Fruit fly (Drosophila melanogaster): Measurements from ENCODE around the gene mRpL14.
A peak's percentile ranks its signal among the peaks of the same experiment; 100 is the strongest.

The mRpL14 gene

dm6 chrX:2301069-2301508, 43.4 kb downstream of the mRpL14 start (continued):
- no peak for TF ChIP-seq dsf (GFP tag; optimal IDR thresholded peaks at IDR 0.05; ENCODE audit: borderline replicate concordance)
- TF ChIP-seq Rel (GFP tag; optimal IDR thresholded peaks at IDR 0.05), result no peak
- TF ChIP-seq Rel (tag; optimal IDR thresholded peaks at IDR 0.05), result no peak
- TF ChIP-seq Dfd (GFP tag; optimal IDR thresholded peaks at IDR 0.05), result no peak
- TF ChIP-seq h (GFP tag; optimal IDR thresholded peaks at IDR 0.05), result peak; percentile 40
- TF ChIP-seq Abd-B (GFP tag; optimal IDR thresholded peaks at IDR 0.05), result no peak
- TF ChIP-seq Myc (optimal IDR thresholded peaks at IDR 0.05), result no peak
- peak; percentile 70 for TF ChIP-seq dmrt93B (GFP tag; optimal IDR thresholded peaks at IDR 0.05)
- TF ChIP-seq CG9705 (GFP tag; optimal IDR thresholded peaks at IDR 0.05), result peak; percentile 57
- TF ChIP-seq Hr78 (GFP tag; optimal IDR thresholded peaks at IDR 0.05), result no peak

DNA sequence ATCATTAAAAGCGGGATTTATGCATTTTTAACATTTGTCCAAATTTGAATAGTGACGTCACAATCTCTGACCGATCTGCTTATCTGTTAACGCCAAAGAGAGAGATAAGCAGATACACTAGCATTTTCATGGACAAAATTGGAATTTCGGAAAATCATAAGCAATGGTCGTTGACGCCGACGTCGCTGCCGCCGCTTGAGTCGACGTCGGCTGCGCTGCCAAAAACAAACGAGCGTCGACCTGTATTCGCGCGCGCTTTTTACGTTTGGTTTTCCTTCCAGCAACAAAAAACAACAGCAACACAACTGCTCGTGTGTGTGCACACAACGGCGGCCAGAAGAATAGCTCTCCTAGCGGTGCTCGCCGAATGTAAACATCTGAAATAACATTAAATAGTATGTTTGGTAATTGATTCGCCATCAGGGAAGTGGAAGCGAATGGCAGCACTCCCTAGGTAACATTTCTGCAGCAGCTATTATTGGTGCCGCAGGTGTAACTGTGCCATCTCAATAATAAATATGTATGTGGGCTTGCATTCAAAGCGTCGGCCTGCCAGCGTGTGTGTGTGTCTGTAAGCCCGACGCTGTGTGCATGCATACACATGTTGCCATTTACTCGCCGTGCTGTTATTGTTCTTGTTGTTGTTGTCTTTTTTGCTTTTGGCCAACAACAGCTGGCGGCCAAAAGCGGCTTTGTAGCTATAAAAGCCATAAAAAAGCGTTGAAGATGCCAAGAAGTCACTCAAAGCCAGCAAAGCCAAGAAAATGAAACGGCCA, 44.0 kb downstream of the mRpL14 start:
- TF ChIP-seq Dfd (GFP tag; optimal IDR thresholded peaks at IDR 0.05) (peak; percentile 2), CG9705 (GFP tag; optimal IDR thresholded peaks at IDR 0.05) (peak; percentile 95), Dif (GFP tag; optimal IDR thresholded peaks at IDR 0.05; ENCODE audit: partially characterized antibody) (no peak), N (GFP tag; optimal IDR thresholded peaks at IDR 0.05) (no peak), psq (GFP tag; optimal IDR thresholded peaks at IDR 0.05) (peak; percentile 97), dl (GFP tag; optimal IDR thresholded peaks at IDR 0.05; ENCODE audit: insufficient read depth in 1 of 2, partially characterized antibody in 2 of 2) (peak in 1 of 2 experiments; percentile 10), Myc (optimal IDR thresholded peaks at IDR 0.05) (no peak), pan (optimal IDR thresholded peaks at IDR 0.05) (no peak), OdsH (GFP tag; optimal IDR thresholded peaks at IDR 0.05) (peak; percentile 98), sv (GFP tag; optimal IDR thresholded peaks at IDR 0.05) (peak; percentile 88), ey (GFP tag; optimal IDR thresholded peaks at IDR 0.05) (peak; percentile 99), Sp1 (GFP tag; optimal IDR thresholded peaks at IDR 0.05) (peak; percentile 99), Hnf4 (GFP tag; optimal IDR thresholded peaks at IDR 0.05) (peak; percentile 98), Abd-B (GFP tag; optimal IDR thresholded peaks at IDR 0.05) (no peak), br (GFP tag; optimal IDR thresholded peaks at IDR 0.05) (peak; percentile 99), CG32264 (GFP tag; optimal IDR thresholded peaks at IDR 0.05) (peak; percentile 98), sage (GFP tag; optimal IDR thresholded peaks at IDR 0.05) (peak; percentile 98), foxo (GFP tag; optimal IDR thresholded peaks at IDR 0.05) (peak; percentile 95 to 98), fru (GFP tag; optimal IDR thresholded peaks at IDR 0.05) (peak; percentile 99), tai (GFP tag; optimal IDR thresholded peaks at IDR 0.05) (peak; percentile 95), dsf (GFP tag; optimal IDR thresholded peaks at IDR 0.05; ENCODE audit: borderline replicate concordance) (peak; percentile 94), Rel (GFP tag; optimal IDR thresholded peaks at IDR 0.05) (peak; percentile 92), Rel (tag; optimal IDR thresholded peaks at IDR 0.05) (peak; percentile 90), Hr78 (GFP tag; optimal IDR thresholded peaks at IDR 0.05) (no peak), woc (GFP tag; optimal IDR thresholded peaks at IDR 0.05) (peak; percentile 96), CrebA (GFP tag; optimal IDR thresholded peaks at IDR 0.05; ENCODE audit: borderline replicate concordance) (peak; percentile 92), HLH106 (tag; optimal IDR thresholded peaks at IDR 0.05) (peak; percentile 99), h (GFP tag; optimal IDR thresholded peaks at IDR 0.05) (peak; percentile 99), jim (GFP tag; optimal IDR thresholded peaks at IDR 0.05) (peak; percentile 7), lola (GFP tag; optimal IDR thresholded peaks at IDR 0.05) (no peak), Hr83 (GFP tag; optimal IDR thresholded peaks at IDR 0.05; ENCODE audit: poor library complexity, severe bottlenecking) (peak; percentile 93), GATAd (GFP tag; optimal IDR thresholded peaks at IDR 0.05) (peak; percentile 90), usp (GFP tag; optimal IDR thresholded peaks at IDR 0.05) (no peak), Vsx2 (GFP tag; optimal IDR thresholded peaks at IDR 0.05; ENCODE audit: partially characterized antibody) (no peak), rgr (GFP tag; optimal IDR thresholded peaks at IDR 0.05) (peak; percentile 99), brk (GFP tag; optimal IDR thresholded peaks at IDR 0.05) (peak; percentile 90), Mio (GFP tag; optimal IDR thresholded peaks at IDR 0.05) (peak; percentile 93), dmrt93B (GFP tag; optimal IDR thresholded peaks at IDR 0.05) (peak; percentile 99), Jra (GFP tag; optimal IDR thresholded peaks at IDR 0.05) (peak; percentile 98)

Measured in whole organism, wandering third instar larva.